Worm (Caenorhabditis elegans): Measurements from ENCODE around the gene set-2.

set-2 gene

DNA sequence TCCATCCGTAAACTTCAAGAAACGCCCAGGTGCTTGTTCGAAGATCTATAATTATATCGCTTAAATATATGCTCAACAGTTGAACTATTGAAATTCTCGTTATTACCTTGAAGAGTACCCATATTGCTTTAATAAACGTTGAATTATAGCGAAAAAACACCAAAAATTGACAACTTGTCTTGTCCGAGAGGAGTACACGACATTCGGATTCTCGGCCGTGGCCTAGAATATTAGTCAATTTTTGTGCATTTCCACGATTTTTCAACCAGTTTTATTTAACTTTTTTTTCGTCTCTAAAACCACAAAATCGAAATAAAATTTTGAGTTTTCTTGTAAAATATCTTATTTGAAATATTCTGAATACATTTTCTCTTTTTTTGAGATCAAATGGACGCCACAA, 17.7 kb downstream of the set-2 start, which contains the start of the genes F26F4.9 and cee-1 (continued):
- TF ChIP-seq nhr-90 (tag; optimal IDR thresholded peaks at IDR 0.05; ENCODE audit: poor library complexity) (peak; percentile 84), zip-4 (GFP tag; optimal IDR thresholded peaks at IDR 0.05) (peak; percentile 8), lin-15B (tag; optimal IDR thresholded peaks at IDR 0.05) (no peak), zag-1 (tag; optimal IDR thresholded peaks at IDR 0.05) (no peak), hlh-4 (tag; optimal IDR thresholded peaks at IDR 0.05) (peak; percentile 22), pax-3 (tag; optimal IDR thresholded peaks at IDR 0.05) (peak; percentile 76), mep-1 (tag; optimal IDR thresholded peaks at IDR 0.05) (peak; percentile 84), mab-9 (GFP tag; IDR thresholded peaks at IDR 0.05) (no peak; the same call in 1 of the 2 replicates), Y116A8C.19 (tag; optimal IDR thresholded peaks at IDR 0.05; ENCODE audit: borderline replicate concordance) (peak; percentile 73), alr-1 (tag; optimal IDR thresholded peaks at IDR 0.05; ENCODE audit: borderline replicate concordance) (no peak), ztf-4 (tag; optimal IDR thresholded peaks at IDR 0.05) (no peak), skn-1 (tag; optimal IDR thresholded peaks at IDR 0.05) (peak; percentile 22), elt-3 (tag; optimal IDR thresholded peaks at IDR 0.05) (peak in 1 of 6 experiments; percentile 14), ztf-11 (tag; optimal IDR thresholded peaks at IDR 0.05) (peak in 1 of 2 experiments; percentile 88), nhr-76 (tag; optimal IDR thresholded peaks at IDR 0.05) (no peak), swsn-7 (tag; optimal IDR thresholded peaks at IDR 0.05) (peak; percentile 70), lsy-2 (tag; optimal IDR thresholded peaks at IDR 0.05) (peak; percentile 63 to 69), tlp-1 (tag; optimal IDR thresholded peaks at IDR 0.05) (no peak), vab-15 (tag; optimal IDR thresholded peaks at IDR 0.05) (no peak), ama-1 (optimal IDR thresholded peaks at IDR 0.05) (no peak), sox-4 (tag; optimal IDR thresholded peaks at IDR 0.05) (peak; percentile 87), unc-130 (tag; optimal IDR thresholded peaks at IDR 0.05) (no peak), C34B4.2 (tag; optimal IDR thresholded peaks at IDR 0.05) (no peak), hpl-2 (GFP tag; optimal IDR thresholded peaks at IDR 0.05) (no peak), tbx-2 (tag; optimal IDR thresholded peaks at IDR 0.05) (peak; percentile 82), egl-27 (tag; optimal IDR thresholded peaks at IDR 0.05) (no peak), dsc-1 (tag; optimal IDR thresholded peaks at IDR 0.05) (peak; percentile 84), snu-23 (GFP tag; optimal IDR thresholded peaks at IDR 0.05) (peak; percentile 75), fkh-8 (tag; optimal IDR thresholded peaks at IDR 0.05) (peak; percentile 70), C16A3.4 (tag; optimal IDR thresholded peaks at IDR 0.05) (peak; percentile 35), mef-2 (tag; optimal IDR thresholded peaks at IDR 0.05) (no peak)

DNA sequence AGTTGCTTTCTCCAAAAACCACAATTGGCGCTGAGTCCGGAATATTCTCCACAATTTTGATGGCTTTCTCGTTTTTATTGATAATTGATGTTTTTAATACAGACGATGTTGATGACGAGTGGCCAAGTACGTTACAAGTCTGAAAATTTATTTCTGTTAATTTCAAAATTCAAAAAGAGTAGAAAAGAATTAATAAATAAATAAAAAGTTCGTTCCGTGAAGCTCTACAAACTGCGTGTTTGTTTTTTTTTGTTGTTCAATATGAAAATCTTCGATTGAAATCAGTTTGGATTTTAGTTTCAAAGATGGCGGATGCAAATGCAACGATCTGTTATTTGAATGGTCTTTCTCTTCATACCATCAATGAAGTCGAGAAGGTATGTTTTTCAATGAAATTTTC, 19.0 kb downstream of the set-2 start, which contains the start of gene F26F4.2:
Gene F26F4.2 (plus strand): TSS at position 301 of the 400 bp plus-strand sequence.
- no peak for TF ChIP-seq snpc-4 (tag; optimal IDR thresholded peaks at IDR 0.05)

DNA sequence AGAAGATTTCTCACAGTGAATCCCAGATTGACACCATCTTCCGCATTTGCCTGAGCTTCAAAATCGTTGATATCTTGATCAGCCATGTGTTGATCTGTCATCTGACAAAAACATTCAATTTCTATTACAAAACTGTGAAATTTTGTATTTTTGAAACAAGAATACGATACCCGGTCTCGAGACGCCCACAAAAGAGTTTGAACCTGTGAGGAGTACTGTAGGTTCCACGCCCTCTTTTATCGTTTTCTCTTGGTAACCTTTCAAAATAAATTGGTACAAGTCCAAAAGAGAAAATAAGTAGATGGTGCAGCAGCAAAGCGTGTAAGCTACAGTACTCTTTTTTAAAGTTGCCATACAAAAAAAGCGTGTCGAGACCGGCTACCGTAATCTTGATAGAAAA, 20.1 kb downstream of the set-2 start, which contains the start of gene F26F4.12:
Gene F26F4.12 (minus strand): TSS at position 101 of the 400 bp plus-strand sequence.
- no peak for TF ChIP-seq isw-1 (GFP tag; IDR thresholded peaks at IDR 0.05)
- no peak for TF ChIP-seq nhr-85 (tag)
- TF ChIP-seq C16A3.4 (tag; optimal IDR thresholded peaks at IDR 0.05), result no peak
- TF ChIP-seq mep-1 (tag; optimal IDR thresholded peaks at IDR 0.05), result no peak
- TF ChIP-seq C04F5.9 (tag; optimal IDR thresholded peaks at IDR 0.05), result no peak
- no peak for TF ChIP-seq sox-4 (tag; optimal IDR thresholded peaks at IDR 0.05)
- no peak for TF ChIP-seq unc-30 (tag; optimal IDR thresholded peaks at IDR 0.05)
- no peak for TF ChIP-seq nhr-71 (tag; optimal IDR thresholded peaks at IDR 0.05)
- no peak for TF ChIP-seq lin-14 (GFP tag; optimal IDR thresholded peaks at IDR 0.05)
- TF ChIP-seq unc-98 (GFP tag; IDR thresholded peaks at IDR 0.05), result no peak
- no peak for TF ChIP-seq elt-2 (tag; optimal IDR thresholded peaks at IDR 0.05)
- TF ChIP-seq pag-3 (tag; optimal IDR thresholded peaks at IDR 0.05; ENCODE audit: borderline replicate concordance, insufficient read depth), result no peak
- no peak for TF ChIP-seq ztf-11 (tag; optimal IDR thresholded peaks at IDR 0.05)
- TF ChIP-seq grh-1 (GFP tag; IDR thresholded peaks at IDR 0.05), result no peak
- TF ChIP-seq snu-23 (GFP tag; optimal IDR thresholded peaks at IDR 0.05), result no peak
- no peak for TF ChIP-seq egl-13 (tag; optimal IDR thresholded peaks at IDR 0.05)
- TF ChIP-seq swsn-7 (tag; optimal IDR thresholded peaks at IDR 0.05), result no peak
- TF ChIP-seq zip-4 (GFP tag; optimal IDR thresholded peaks at IDR 0.05), result no peak
- no peak for TF ChIP-seq mdl-1 (tag; optimal IDR thresholded peaks at IDR 0.05)

Measured in whole organism, L1 larva.